Fruit fly (Drosophila melanogaster): ENCODE results near the gene CG6996.

Gene CG6996

DNA sequence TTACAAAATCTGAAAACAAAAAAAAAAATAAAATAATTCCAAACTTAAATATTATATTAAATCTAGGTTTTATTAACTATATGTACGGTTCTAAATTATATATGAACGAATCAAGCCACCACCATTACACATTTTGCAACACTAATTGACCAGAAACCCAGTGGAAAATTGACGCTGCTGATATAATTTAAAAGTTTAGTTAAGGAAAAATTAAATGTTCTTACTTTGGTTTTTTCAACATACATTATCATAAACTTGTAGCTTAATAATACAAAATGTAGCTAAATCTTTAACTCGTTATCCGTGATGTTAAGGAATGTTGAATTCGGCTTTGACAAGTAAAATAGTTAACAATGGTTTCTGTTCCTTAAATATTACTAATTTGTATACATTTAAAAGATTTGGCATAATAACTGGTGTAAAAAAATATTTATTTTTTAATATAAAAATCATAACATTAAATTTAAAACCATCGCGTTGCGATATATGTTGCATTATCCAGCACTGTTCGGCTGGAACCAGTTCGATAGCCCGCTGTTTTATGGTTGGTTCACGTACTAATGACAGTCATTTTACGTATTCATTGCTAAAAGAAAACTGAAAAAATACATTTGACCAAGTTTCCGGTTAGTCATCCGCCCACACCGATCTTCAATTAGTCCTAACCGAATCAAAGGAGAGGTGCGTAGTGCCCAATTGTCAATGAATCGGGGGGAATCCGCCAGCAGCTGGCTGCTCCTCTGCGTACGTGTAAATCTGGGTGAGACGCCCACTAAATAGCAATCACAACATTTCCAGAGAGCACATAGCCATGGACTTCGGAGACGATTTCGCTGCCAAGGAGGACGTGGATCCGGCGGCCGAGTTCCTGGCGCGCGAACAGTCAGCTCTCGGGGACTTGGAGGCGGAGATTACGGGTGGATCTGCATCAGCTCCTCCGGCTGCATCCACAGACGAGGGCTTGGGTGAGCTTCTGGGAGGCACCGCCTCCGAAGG, 35.0 kb downstream of the CG6996 start (continued):
- TF ChIP-seq Fer1 (GFP tag; optimal IDR thresholded peaks at IDR 0.05): peak; percentile 50
- peak; percentile 48; the same call in 1 of the 2 replicates for TF ChIP-seq CG9215 (GFP tag; IDR thresholded peaks at IDR 0.05)
- no peak for TF ChIP-seq prd (optimal IDR thresholded peaks at IDR 0.05)
- TF ChIP-seq prd (GFP tag; IDR thresholded peaks at IDR 0.05): peak; percentile 77
- peak; percentile 75 for TF ChIP-seq Scr (GFP tag; IDR thresholded peaks at IDR 0.05; ENCODE audit: partially characterized antibody)
- no peak for TF ChIP-seq CG6175 (GFP tag; IDR thresholded peaks at IDR 0.05)
- peak; percentile 51 for TF ChIP-seq Dek (tag; optimal IDR thresholded peaks at IDR 0.05)
- no peak for TF ChIP-seq run (tag; optimal IDR thresholded peaks at IDR 0.05)
- TF ChIP-seq pum (GFP tag; optimal IDR thresholded peaks at IDR 0.05): no peak
- TF ChIP-seq CG13424 (tag; optimal IDR thresholded peaks at IDR 0.05): peak; percentile 75
- TF ChIP-seq tgo (GFP tag; IDR thresholded peaks at IDR 0.05): no peak; the same call in 1 of the 3 replicates
- no peak for TF ChIP-seq ERR (GFP tag; optimal IDR thresholded peaks at IDR 0.05)
- TF ChIP-seq CG2875 (GFP tag; optimal IDR thresholded peaks at IDR 0.05): peak; percentile 0
- TF ChIP-seq CG14014 (GFP tag; IDR thresholded peaks at IDR 0.05): peak; percentile 43; the same call in 1 of the 2 replicates
- peak; percentile 51 for TF ChIP-seq CG2129 (GFP tag; IDR thresholded peaks at IDR 0.05; ENCODE audit: partially characterized antibody)
- TF ChIP-seq MTF-1 (GFP tag; optimal IDR thresholded peaks at IDR 0.05; ENCODE audit: borderline replicate concordance): no peak
- peak; percentile 30 for TF ChIP-seq CG8388 (GFP tag; optimal IDR thresholded peaks at IDR 0.05)
- no peak for TF ChIP-seq klu (GFP tag; IDR thresholded peaks at IDR 0.05)
- TF ChIP-seq Aef1 (GFP tag; IDR thresholded peaks at IDR 0.05): peak; percentile 35
- no peak for TF ChIP-seq p53 (GFP tag; optimal IDR thresholded peaks at IDR 0.05)
- peak; percentile 7 for TF ChIP-seq jing (GFP tag; optimal IDR thresholded peaks at IDR 0.05)
- TF ChIP-seq CG30020 (tag; optimal IDR thresholded peaks at IDR 0.05): peak; percentile 15
- peak; percentile 21 for TF ChIP-seq CG7928 (GFP tag; optimal IDR thresholded peaks at IDR 0.05)
- no peak for TF ChIP-seq Dp (GFP tag; optimal IDR thresholded peaks at IDR 0.05)
- TF ChIP-seq CG12391 (tag; optimal IDR thresholded peaks at IDR 0.05): peak; percentile 76
- peak; percentile 48 for TF ChIP-seq Hand (GFP tag; optimal IDR thresholded peaks at IDR 0.05)
- TF ChIP-seq CG10543 (GFP tag; optimal IDR thresholded peaks at IDR 0.05): peak; percentile 67
- peak; percentile 60 for TF ChIP-seq Ssrp (tag; optimal IDR thresholded peaks at IDR 0.05)
- TF ChIP-seq sug (tag; optimal IDR thresholded peaks at IDR 0.05): peak; percentile 57
- TF ChIP-seq CG12744 (GFP tag; optimal IDR thresholded peaks at IDR 0.05): no peak
- no peak for TF ChIP-seq pan (optimal IDR thresholded peaks at IDR 0.05)
- peak in 1 of 2 experiments; percentile 68 for TF ChIP-seq pan (GFP tag; optimal IDR thresholded peaks at IDR 0.05 in 1 of 2, IDR thresholded peaks at IDR 0.05 in 1 of 2)
- peak; percentile 69 for TF ChIP-seq CG17359 (tag; optimal IDR thresholded peaks at IDR 0.05)
- no peak for TF ChIP-seq dm (GFP tag; optimal IDR thresholded peaks at IDR 0.05)
- TF ChIP-seq Blimp-1 (GFP tag; optimal IDR thresholded peaks at IDR 0.05): peak; percentile 40
- peak; percentile 12 for TF ChIP-seq Deaf1 (tag; optimal IDR thresholded peaks at IDR 0.05)
- peak; percentile 71 for TF ChIP-seq NfI (GFP tag; optimal IDR thresholded peaks at IDR 0.05)
- peak; percentile 61 for TF ChIP-seq caup (GFP tag; optimal IDR thresholded peaks at IDR 0.05; ENCODE audit: severe bottlenecking)
- TF ChIP-seq Six4 (GFP tag; optimal IDR thresholded peaks at IDR 0.05): no peak
- no peak for TF ChIP-seq ftz-f1 (GFP tag; optimal IDR thresholded peaks at IDR 0.05)
- peak; percentile 28 for TF ChIP-seq cad (GFP tag; optimal IDR thresholded peaks at IDR 0.05)
- peak; percentile 65 for TF ChIP-seq Hr3 (GFP tag; optimal IDR thresholded peaks at IDR 0.05)
- TF ChIP-seq CG17361 (GFP tag; IDR thresholded peaks at IDR 0.05): peak; percentile 80
- TF ChIP-seq luna (GFP tag; optimal IDR thresholded peaks at IDR 0.05): no peak
- peak; percentile 30; the same call in 1 of the 2 replicates for TF ChIP-seq Oaz (GFP tag; IDR thresholded peaks at IDR 0.05)
- peak; percentile 44; the same call in 1 of the 2 replicates for TF ChIP-seq MBD-R2 (GFP tag; IDR thresholded peaks at IDR 0.05)
- TF ChIP-seq CG17612 (GFP tag; IDR thresholded peaks at IDR 0.05): peak; percentile 29; the same call in 1 of the 2 replicates
- no peak for TF ChIP-seq CG15479 (GFP tag; optimal IDR thresholded peaks at IDR 0.05)

Data from whole organism, embryonic.